Worm (Caenorhabditis elegans) whole organism, L1 larva: Measurements from ENCODE around the gene T26G10.1.

Source experiments
- C16A3.4 ChIP-seq: fragments of 150-350 bp; optimal IDR thresholded peaks from 2 replicates; lab custom pipeline; 2014; ENCODE audit warnings: missing biosample characterization, missing genetic modification characterization
- Y116A8C.19 ChIP-seq: sonication (generic microtip); optimal IDR thresholded peaks from 2 replicates; lab custom pipeline; 2016; ENCODE audit warnings: missing compliant biosample characterization, missing genetic modification characterization, borderline replicate concordance
- aha-1 ChIP-seq: fragments of 150-350 bp; optimal IDR thresholded peaks from 2 replicates; lab custom pipeline; 2014; ENCODE audit warnings: missing biosample characterization, missing genetic modification characterization
- aly-2 ChIP-seq: fragments of 150-350 bp; optimal IDR thresholded peaks from 2 replicates; lab custom pipeline; 2014; ENCODE audit warnings: missing biosample characterization, missing genetic modification characterization
- ces-1 ChIP-seq: fragments of 150-350 bp; optimal IDR thresholded peaks from 2 replicates; lab custom pipeline; 2014; ENCODE audit warnings: missing biosample characterization, missing genetic modification reagents, missing genetic modification characterization
- dpl-1 ChIP-seq, 3 experiments: fragments of 150-350 bp in 2 of 3; sonication (generic microtip) in 1 of 3; optimal IDR thresholded peaks; 2 replicates each; lab custom pipeline; 2014 to 2017; ENCODE audit warnings: missing biosample characterization in 3 of 3, missing genetic modification characterization in 3 of 3, missing genetic modification reagents in 3 of 3
- dsc-1 ChIP-seq: sonication (generic microtip); optimal IDR thresholded peaks from 2 replicates; lab custom pipeline; 2016; ENCODE audit warnings: mild to moderate bottlenecking, missing genetic modification characterization, missing compliant biosample characterization
- efl-1 ChIP-seq, 4 experiments: fragments of 150-350 bp; optimal IDR thresholded peaks in 3 of 4; peaks in 1 of 4; 1 replicate in 1 of 4; 2 replicates in 3 of 4; lab custom pipeline; 2014; ENCODE audit warnings: missing biosample characterization in 2 of 4, missing genetic modification characterization in 2 of 4, missing genetic modification reagents in 2 of 4
- egl-13 ChIP-seq: sonication (generic microtip); optimal IDR thresholded peaks from 2 replicates; lab custom pipeline; 2016; ENCODE audit warnings: missing genotype, missing genetic modification reagents, missing genetic modification characterization, missing compliant biosample characterization
- egl-27 ChIP-seq, 2 experiments: fragments of 150-350 bp in 1 of 2; sonication (generic microtip); optimal IDR thresholded peaks; 3 replicates each; lab custom pipeline; 2017 to 2018; ENCODE audit warnings: missing biosample characterization in 2 of 2, missing genetic modification characterization in 2 of 2, missing genetic modification reagents in 2 of 2
- elt-3 ChIP-seq, 6 experiments: fragments of 150-350 bp in 1 of 6; sonication (generic microtip); optimal IDR thresholded peaks; 2 replicates each; lab custom pipeline; 2017 to 2018; ENCODE audit warnings: missing biosample characterization in 6 of 6, missing genetic modification characterization in 6 of 6, inconsistent platforms in 1 of 6
- ets-5 ChIP-seq: fragments of 200-800 bp; sonication (Bioruptor generic); IDR thresholded peaks from 2 replicates; pipeline ENCODE4 v1.3.6; 2022; ENCODE audit warnings: missing genetic modification characterization, missing compliant biosample characterization
- fkh-10 ChIP-seq: sonication (generic microtip); optimal IDR thresholded peaks from 2 replicates; lab custom pipeline; 2017; ENCODE audit warnings: missing biosample characterization, missing genetic modification reagents, missing genetic modification characterization
- fkh-4 ChIP-seq: sonication (generic microtip); optimal IDR thresholded peaks from 2 replicates; lab custom pipeline; 2016; ENCODE audit warnings: missing compliant biosample characterization, missing genetic modification characterization, borderline replicate concordance
- fkh-8 ChIP-seq: sonication (generic microtip); optimal IDR thresholded peaks from 2 replicates; lab custom pipeline; 2016; ENCODE audit warnings: mild to moderate bottlenecking, missing genetic modification characterization, missing compliant biosample characterization
- grh-1 ChIP-seq: fragments of 200-800 bp; sonication (Bioruptor generic); IDR thresholded peaks from 2 replicates; pipeline ENCODE4 v1.3.6; 2022; ENCODE audit warnings: missing genetic modification reagents, missing genetic modification characterization, missing compliant biosample characterization
- irx-1 ChIP-seq: sonication (generic microtip); optimal IDR thresholded peaks from 2 replicates; lab custom pipeline; 2016; ENCODE audit warnings: missing genetic modification characterization, missing compliant biosample characterization
- isw-1 ChIP-seq: fragments of 200-800 bp; sonication (Bioruptor generic); IDR thresholded peaks from 2 replicates; pipeline ENCODE4 v1.3.6; 2022; ENCODE audit warnings: missing genetic modification characterization, missing compliant biosample characterization
- jun-1 ChIP-seq: fragments of 150-350 bp; optimal IDR thresholded peaks from 2 replicates; lab custom pipeline; 2014; ENCODE audit warnings: missing biosample characterization, missing genetic modification reagents, missing genetic modification characterization
- lin-14 ChIP-seq: fragments of 200-800 bp; sonication (Bioruptor generic); optimal IDR thresholded peaks from 2 replicates; lab custom pipeline; 2018; ENCODE audit warnings: mild to moderate bottlenecking, missing genetic modification characterization, moderate library complexity, missing compliant biosample characterization
- lin-15B ChIP-seq: fragments of 150-350 bp; sonication (generic microtip); optimal IDR thresholded peaks from 3 replicates; lab custom pipeline; 2014; ENCODE audit warnings: missing biosample characterization, missing genetic modification characterization
- lin-35 ChIP-seq, 2 experiments: fragments of 150-350 bp; optimal IDR thresholded peaks; 2 replicates each; lab custom pipeline; 2014; ENCODE audit warnings: missing biosample characterization in 2 of 2, missing genetic modification characterization in 2 of 2, missing genetic modification reagents in 2 of 2
- mef-2 ChIP-seq: fragments of 150-350 bp; optimal IDR thresholded peaks from 2 replicates; lab custom pipeline; 2014; ENCODE audit warnings: missing biosample characterization, missing genetic modification characterization
- mep-1 ChIP-seq: fragments of 150-350 bp; optimal IDR thresholded peaks from 2 replicates; lab custom pipeline; 2014; ENCODE audit warnings: missing biosample characterization, missing genetic modification characterization
- nhr-11 ChIP-seq: fragments of 150-350 bp; optimal IDR thresholded peaks from 2 replicates; lab custom pipeline; 2014; ENCODE audit warnings: missing biosample characterization, missing genetic modification characterization
- nhr-19 ChIP-seq: fragments of 200-800 bp; sonication (Bioruptor generic); conservative IDR thresholded peaks from 2 replicates; pipeline ENCODE4 v1.3.6; 2022; ENCODE audit warnings: missing genetic modification characterization, missing compliant biosample characterization
- nhr-71 ChIP-seq: sonication (generic microtip); optimal IDR thresholded peaks from 2 replicates; lab custom pipeline; 2016; ENCODE audit warnings: mild to moderate bottlenecking, missing genetic modification characterization, moderate library complexity, missing compliant biosample characterization
- nhr-77 ChIP-seq: fragments of 150-350 bp; optimal IDR thresholded peaks from 2 replicates; lab custom pipeline; 2014; ENCODE audit warnings: missing biosample characterization, missing genetic modification characterization
- nhr-90 ChIP-seq: sonication (generic microtip); optimal IDR thresholded peaks from 2 replicates; lab custom pipeline; 2016; ENCODE audit warnings: mild to moderate bottlenecking, missing genetic modification characterization, missing compliant biosample characterization; ENCODE audit not compliant: poor library complexity
- pax-3 ChIP-seq: fragments of 200-800 bp; sonication (Bioruptor generic); optimal IDR thresholded peaks from 2 replicates; lab custom pipeline; 2018; ENCODE audit warnings: mild to moderate bottlenecking, missing genetic modification characterization, moderate library complexity, missing compliant biosample characterization
- rnt-1 ChIP-seq: sonication (generic microtip); optimal IDR thresholded peaks from 2 replicates; lab custom pipeline; 2016; ENCODE audit warnings: mild to moderate bottlenecking, missing genetic modification characterization, moderate library complexity, missing compliant biosample characterization
- sox-4 ChIP-seq: sonication (generic microtip); optimal IDR thresholded peaks from 2 replicates; lab custom pipeline; 2016; ENCODE audit warnings: missing genetic modification characterization, missing compliant biosample characterization
- tlp-1 ChIP-seq: fragments of 150-350 bp; optimal IDR thresholded peaks from 2 replicates; lab custom pipeline; 2014; ENCODE audit warnings: missing biosample characterization, missing genetic modification characterization
- unc-30 ChIP-seq: sonication (generic microtip); optimal IDR thresholded peaks from 2 replicates; lab custom pipeline; 2017; ENCODE audit warnings: missing biosample characterization, missing genetic modification characterization
- unc-62 ChIP-seq: fragments of 150-350 bp; optimal IDR thresholded peaks from 2 replicates; lab custom pipeline; 2014; ENCODE audit warnings: missing biosample characterization, missing genetic modification reagents, missing genetic modification characterization
- unc-86 ChIP-seq: sonication (generic microtip); optimal IDR thresholded peaks from 2 replicates; lab custom pipeline; 2016; ENCODE audit warnings: missing genetic modification characterization, missing compliant biosample characterization
- unc-98 ChIP-seq: fragments of 200-800 bp; sonication (Bioruptor generic); IDR thresholded peaks from 2 replicates; pipeline ENCODE4 v1.3.6; 2022; ENCODE audit warnings: missing genetic modification characterization, missing compliant biosample characterization
- vab-15 ChIP-seq: sonication (generic microtip); optimal IDR thresholded peaks from 2 replicates; lab custom pipeline; 2017; ENCODE audit warnings: missing genotype, mild to moderate bottlenecking, missing genetic modification characterization, missing compliant biosample characterization
- xbp-1 ChIP-seq: sonication (generic microtip); optimal IDR thresholded peaks from 2 replicates; lab custom pipeline; 2016; ENCODE audit warnings: missing genetic modification characterization, missing compliant biosample characterization
- zip-4 ChIP-seq: fragments of 200-800 bp; sonication (Bioruptor generic); optimal IDR thresholded peaks from 2 replicates; lab custom pipeline; 2018; ENCODE audit warnings: mild to moderate bottlenecking, missing genetic modification characterization, moderate library complexity, missing compliant biosample characterization

Gene T26G10.1

ce11 chrIII:9390924-9391323 is 15.5 kb downstream of the T26G10.1 start (continued):
- no peak for TF ChIP-seq unc-62
- no peak for TF ChIP-seq lin-15B (tag; lab: Kevin White, UChicago)
- no peak for TF ChIP-seq nhr-90 (tag; lab: Kevin White, UChicago)
- TF ChIP-seq lin-14 = peak; percentile 77
- TF ChIP-seq grh-1 (GFP tag; lab: Robert Waterston, UW) = no peak
- TF ChIP-seq sox-4 = no peak
- no peak for TF ChIP-seq zip-4 (GFP tag; lab: Kevin White, UChicago)
- TF ChIP-seq nhr-77 = no peak

ce11 chrIII:9390007-9390406 is 16.4 kb downstream of the T26G10.1 start, which contains the start of gene slc-17.2:
Gene slc-17.2, minus strand, starts transcription at chrIII:9390107.
- TF ChIP-seq lin-14 (peak; percentile 18), fkh-10 (GFP tag; lab: Kevin White, UChicago) (peak; percentile 10), fkh-8 (tag; lab: Kevin White, UChicago) (peak; percentile 52), fkh-4 (tag; lab: Kevin White, UChicago) (no peak), grh-1 (GFP tag; lab: Robert Waterston, UW) (no peak), irx-1 (tag; lab: Kevin White, UChicago) (no peak)
- TF ChIP-seq, all 84 proteins: peak for 3

- TF ChIP-seq unc-30 (tag; lab: Kevin White, UChicago) (no peak), nhr-77 (no peak), C16A3.4 (tag; lab: Kevin White, UChicago) (no peak)
Observed at ce11 chrIII:9385543-9385942, 20.9 kb downstream of the T26G10.1 start, which contains the start of gene C38C10.3. Gene C38C10.3, minus strand, starts transcription at chrIII:9385643.

ce11 chrIII:9383496-9383895 is 22.9 kb downstream of the T26G10.1 start, which contains the start of gene tkr-1:
Gene tkr-1, plus strand, starts transcription at chrIII:9383796.
- no peak for TF ChIP-seq aly-2 (tag; lab: Kevin White, UChicago)
- TF ChIP-seq rnt-1 (tag; lab: Kevin White, UChicago) = no peak
- no peak for TF ChIP-seq pax-3 (tag; lab: Kevin White, UChicago)
- no peak for TF ChIP-seq aha-1 (tag; lab: Kevin White, UChicago)
- TF ChIP-seq, all 84 proteins: peak for 0

ce11 chrIII:9376701-9377100 is 29.7 kb downstream of the T26G10.1 start:
- TF ChIP-seq egl-13 (tag; lab: Kevin White, UChicago) (no peak), ces-1 (GFP tag; lab: Kevin White, UChicago) (no peak), nhr-11 (tag; lab: Kevin White, UChicago) (no peak), mef-2 (tag; lab: Kevin White, UChicago) (no peak), xbp-1 (tag; lab: Kevin White, UChicago) (no peak), C16A3.4 (tag; lab: Kevin White, UChicago) (no peak), lin-15B (tag; lab: Kevin White, UChicago) (no peak), dpl-1 (GFP tag; optimal IDR thresholded peaks at IDR 0.05; lab: Kevin White, UChicago) (no peak), efl-1 (optimal IDR thresholded peaks at IDR 0.05; lab: Kevin White, UChicago) (no peak), efl-1 (GFP tag; optimal IDR thresholded peaks at IDR 0.05 in 1 of 2; lab: Kevin White, UChicago) (no peak), unc-86 (tag; lab: Kevin White, UChicago) (no peak), fkh-8 (tag; lab: Kevin White, UChicago) (no peak), unc-30 (tag; lab: Kevin White, UChicago) (no peak), nhr-71 (no peak), jun-1 (tag; lab: Kevin White, UChicago) (no peak), nhr-19 (GFP tag; lab: Robert Waterston, UW) (no peak), ets-5 (GFP tag; lab: Robert Waterston, UW) (no peak), lin-35 (GFP tag; optimal IDR thresholded peaks at IDR 0.05; lab: Kevin White, UChicago) (no peak)

ce11 chrIII:9373779-9374178 is 32.7 kb downstream of the T26G10.1 start:
- TF ChIP-seq aha-1 (tag; lab: Kevin White, UChicago) (no peak), dsc-1 (tag; lab: Kevin White, UChicago) (no peak), unc-98 (GFP tag; lab: Robert Waterston, UW) (no peak), egl-27 (tag; optimal IDR thresholded peaks at IDR 0.05; lab: Kevin White, UChicago) (no peak), ces-1 (GFP tag; lab: Kevin White, UChicago) (no peak), vab-15 (tag; lab: Kevin White, UChicago) (no peak), Y116A8C.19 (tag; lab: Kevin White, UChicago) (no peak), tlp-1 (no peak), xbp-1 (tag; lab: Kevin White, UChicago) (no peak), isw-1 (no peak), zip-4 (GFP tag; lab: Kevin White, UChicago) (no peak), elt-3 (tag; optimal IDR thresholded peaks at IDR 0.05; lab: Kevin White, UChicago) (no peak), sox-4 (no peak), unc-86 (tag; lab: Kevin White, UChicago) (no peak), fkh-10 (GFP tag; lab: Kevin White, UChicago) (peak; percentile 39), mep-1 (no peak), pax-3 (tag; lab: Kevin White, UChicago) (no peak), efl-1 (optimal IDR thresholded peaks at IDR 0.05; lab: Kevin White, UChicago) (no peak), efl-1 (GFP tag; optimal IDR thresholded peaks at IDR 0.05 in 1 of 2; lab: Kevin White, UChicago) (peak in 1 of 2 experiments; percentile 25), lin-14 (peak; percentile 13)
